Worm (Caenorhabditis elegans): Measurements from ENCODE around the gene acbp-5.

ce11 chrIII:13686309-13686708, 44.8 kb upstream of the acbp-5 start, which contains the start of gene dyf-2:
- TF ChIP-seq lin-54 (GFP tag; optimal IDR thresholded peaks at IDR 0.05): no peak
- TF ChIP-seq F39B2.1 (GFP tag; IDR thresholded peaks at IDR 0.05): no peak
- no peak for TF ChIP-seq lir-1 (GFP tag; conservative IDR thresholded peaks at IDR 0.05)
- no peak for TF ChIP-seq zim-3 (tag; optimal IDR thresholded peaks at IDR 0.05)
- TF ChIP-seq hlh-12 (tag; optimal IDR thresholded peaks at IDR 0.05): no peak
- no peak for TF ChIP-seq lin-35 (GFP tag; optimal IDR thresholded peaks at IDR 0.05)
- no peak for TF ChIP-seq mes-4 (tag; optimal IDR thresholded peaks at IDR 0.05)
- no peak for TF ChIP-seq ama-1 (optimal IDR thresholded peaks at IDR 0.05)
- TF ChIP-seq ama-1 (GFP tag; optimal IDR thresholded peaks at IDR 0.05): no peak
- no peak for TF ChIP-seq lsl-1 (GFP tag; optimal IDR thresholded peaks at IDR 0.05)
- no peak for TF ChIP-seq unc-62 (GFP tag; optimal IDR thresholded peaks at IDR 0.05)
- no peak for TF ChIP-seq pha-4 (tag; optimal IDR thresholded peaks at IDR 0.05)

Data from whole organism, young adult.